Worm (Caenorhabditis elegans) whole organism, late embryonic: ENCODE measurements around the gene Y116F11B.17.

ENCODE experiments used
- K02D7.2 ChIP-seq: sonication (generic microtip); optimal IDR thresholded peaks from 2 replicates; lab custom pipeline; 2017; ENCODE audit warnings: mild to moderate bottlenecking, missing genetic modification characterization, missing compliant biosample characterization
- K09A11.1 ChIP-seq: sonication (generic microtip); optimal IDR thresholded peaks from 2 replicates; lab custom pipeline; 2017; ENCODE audit warnings: antibody characterized with exemption, mild to moderate bottlenecking, missing genetic modification characterization, missing compliant biosample characterization; ENCODE audit not compliant: insufficient read depth
- ahr-1 ChIP-seq: sonication (generic microtip); optimal IDR thresholded peaks from 2 replicates; lab custom pipeline; 2016; ENCODE audit warnings: missing genetic modification characterization, missing compliant biosample characterization
- ceh-14 ChIP-seq: sonication (generic microtip); optimal IDR thresholded peaks from 2 replicates; lab custom pipeline; 2016; ENCODE audit warnings: missing genotype, missing genetic modification characterization, missing compliant biosample characterization
- ceh-18 ChIP-seq: sonication (generic microtip); optimal IDR thresholded peaks from 2 replicates; lab custom pipeline; 2016; ENCODE audit warnings: missing genetic modification characterization, missing compliant biosample characterization
- ceh-19 ChIP-seq: fragments of 200-800 bp; sonication (Bioruptor generic); optimal IDR thresholded peaks from 2 replicates; lab custom pipeline; 2018; ENCODE audit warnings: mild to moderate bottlenecking, missing genetic modification characterization, missing compliant biosample characterization
- ceh-22 ChIP-seq: sonication (generic microtip); optimal IDR thresholded peaks from 2 replicates; lab custom pipeline; 2017; ENCODE audit warnings: missing biosample characterization, missing genetic modification characterization
- ceh-24 ChIP-seq: sonication (generic microtip); optimal IDR thresholded peaks from 2 replicates; lab custom pipeline; 2016; ENCODE audit warnings: mild to moderate bottlenecking, missing genetic modification characterization, missing compliant biosample characterization
- ceh-30 ChIP-seq: fragments of 150-350 bp; optimal IDR thresholded peaks from 2 replicates; lab custom pipeline; 2014; ENCODE audit warnings: missing biosample characterization, missing genetic modification characterization
- ceh-31 ChIP-seq: sonication (generic microtip); optimal IDR thresholded peaks from 2 replicates; lab custom pipeline; 2016; ENCODE audit warnings: missing genetic modification characterization, missing compliant biosample characterization
- ceh-34 ChIP-seq: sonication (generic microtip); optimal IDR thresholded peaks from 2 replicates; lab custom pipeline; 2016; ENCODE audit warnings: mild to moderate bottlenecking, missing genetic modification characterization, missing compliant biosample characterization
- ceh-45 ChIP-seq: fragments of 200-800 bp; sonication (Bioruptor generic); IDR thresholded peaks from 2 replicates; pipeline ENCODE4 v1.3.6; 2022; ENCODE audit warnings: missing genetic modification reagents, missing genetic modification characterization, missing compliant biosample characterization
- dmd-4 ChIP-seq: sonication (generic microtip); optimal IDR thresholded peaks from 2 replicates; lab custom pipeline; 2016; ENCODE audit warnings: borderline replicate concordance, missing genetic modification characterization, missing compliant biosample characterization
- dve-1 ChIP-seq: sonication (generic microtip); optimal IDR thresholded peaks from 2 replicates; lab custom pipeline; 2017; ENCODE audit warnings: antibody characterized with exemption, mild to moderate bottlenecking, missing genetic modification characterization, missing compliant biosample characterization
- elt-2 ChIP-seq: sonication (generic microtip); optimal IDR thresholded peaks from 2 replicates; lab custom pipeline; 2016; ENCODE audit warnings: missing genetic modification reagents, missing genetic modification characterization, missing compliant biosample characterization
- fax-1 ChIP-seq: sonication (generic microtip); optimal IDR thresholded peaks from 2 replicates; lab custom pipeline; 2016; ENCODE audit warnings: missing genotype, missing genetic modification characterization, missing compliant biosample characterization
- fkh-10 ChIP-seq: fragments of 150-350 bp; optimal IDR thresholded peaks from 2 replicates; lab custom pipeline; 2014; ENCODE audit warnings: missing biosample characterization, missing genetic modification reagents, missing genetic modification characterization
- fkh-6 ChIP-seq: sonication (generic microtip); optimal IDR thresholded peaks from 2 replicates; lab custom pipeline; 2016; ENCODE audit warnings: missing genetic modification characterization, missing compliant biosample characterization
- hlh-15 ChIP-seq: sonication (generic microtip); optimal IDR thresholded peaks from 2 replicates; lab custom pipeline; 2016; ENCODE audit warnings: missing genetic modification characterization, missing compliant biosample characterization
- hlh-30 ChIP-seq: sonication (generic microtip); optimal IDR thresholded peaks from 2 replicates; lab custom pipeline; 2017; ENCODE audit warnings: antibody characterized with exemption, missing genetic modification characterization, missing compliant biosample characterization; ENCODE audit not compliant: insufficient read depth
- hlh-6 ChIP-seq: sonication (generic microtip); optimal IDR thresholded peaks from 2 replicates; lab custom pipeline; 2016; ENCODE audit warnings: missing genotype, missing genetic modification characterization, missing compliant biosample characterization
- lim-6 ChIP-seq: sonication (generic microtip); optimal IDR thresholded peaks from 2 replicates; lab custom pipeline; 2016; ENCODE audit warnings: missing genetic modification characterization, missing compliant biosample characterization
- lin-11 ChIP-seq: fragments of 200-800 bp; sonication (Bioruptor generic); optimal IDR thresholded peaks from 2 replicates; lab custom pipeline; 2018; ENCODE audit warnings: mild to moderate bottlenecking, missing genetic modification characterization, missing compliant biosample characterization
- nfya-1 ChIP-seq: sonication (generic microtip); optimal IDR thresholded peaks from 2 replicates; lab custom pipeline; 2017; ENCODE audit warnings: missing genetic modification characterization, mild to moderate bottlenecking, missing compliant biosample characterization, antibody characterized with exemption, moderate library complexity
- nhr-11 ChIP-seq: fragments of 150-350 bp; optimal IDR thresholded peaks from 2 replicates; lab custom pipeline; 2014; ENCODE audit warnings: missing biosample characterization, missing genetic modification characterization
- odd-2 ChIP-seq: sonication (generic microtip); optimal IDR thresholded peaks from 2 replicates; lab custom pipeline; 2017; ENCODE audit warnings: antibody characterized with exemption, mild to moderate bottlenecking, missing genetic modification characterization, missing compliant biosample characterization
- pag-3 ChIP-seq: sonication (generic microtip); optimal IDR thresholded peaks from 2 replicates; lab custom pipeline; 2016; ENCODE audit warnings: missing compliant biosample characterization, missing genetic modification characterization, borderline replicate concordance
- pha-2 ChIP-seq: sonication (generic microtip); optimal IDR thresholded peaks from 2 replicates; lab custom pipeline; 2017; ENCODE audit warnings: mild to moderate bottlenecking, missing genetic modification characterization, missing compliant biosample characterization
- pha-4 ChIP-seq: fragments of 150-350 bp; optimal IDR thresholded peaks from 2 replicates; lab custom pipeline; 2018; ENCODE audit warnings: missing biosample characterization, missing genetic modification reagents, missing genetic modification characterization
- pqm-1 ChIP-seq: sonication (generic microtip); optimal IDR thresholded peaks from 2 replicates; lab custom pipeline; 2016; ENCODE audit warnings: missing genetic modification characterization, missing compliant biosample characterization
- rnt-1 ChIP-seq: sonication (generic microtip); optimal IDR thresholded peaks from 2 replicates; lab custom pipeline; 2016; ENCODE audit warnings: missing genetic modification characterization, missing compliant biosample characterization
- sox-2 ChIP-seq: fragments of 200-800 bp; sonication (Bioruptor generic); IDR thresholded peaks from 2 replicates; pipeline ENCODE4 v1.3.6; 2022; ENCODE audit warnings: missing genetic modification reagents, missing genetic modification characterization, missing compliant biosample characterization
- syd-9 ChIP-seq: sonication (generic microtip); optimal IDR thresholded peaks from 2 replicates; lab custom pipeline; 2016; ENCODE audit warnings: mild to moderate bottlenecking, missing genetic modification characterization, moderate library complexity, missing compliant biosample characterization
- tbx-7 ChIP-seq: sonication (generic microtip); optimal IDR thresholded peaks from 2 replicates; lab custom pipeline; 2016; ENCODE audit warnings: missing genotype, missing genetic modification characterization, missing compliant biosample characterization
- ttx-3 ChIP-seq: sonication (generic microtip); optimal IDR thresholded peaks from 2 replicates; lab custom pipeline; 2016; ENCODE audit warnings: missing genetic modification reagents, missing genetic modification characterization, missing compliant biosample characterization
- unc-3 ChIP-seq, 2 experiments: fragments of 200-800 bp in 1 of 2; sonication (Bioruptor generic) in 1 of 2; sonication (generic microtip) in 1 of 2; conservative IDR thresholded peaks in 1 of 2; optimal IDR thresholded peaks in 1 of 2; 2 replicates each; pipeline versions ENCODE4 v1.3.6 to Lab custom; 2016 to 2022; ENCODE audit warnings: missing compliant biosample characterization in 2 of 2, missing genetic modification characterization in 2 of 2, missing genetic modification reagents in 1 of 2
- unc-55 ChIP-seq: sonication (generic microtip); optimal IDR thresholded peaks from 2 replicates; lab custom pipeline; 2017; ENCODE audit warnings: missing biosample characterization, missing genetic modification reagents, missing genetic modification characterization
- unc-86 ChIP-seq: sonication (generic microtip); optimal IDR thresholded peaks from 2 replicates; lab custom pipeline; 2016; ENCODE audit warnings: missing genetic modification characterization, missing compliant biosample characterization
- ztf-16 ChIP-seq: sonication (generic microtip); optimal IDR thresholded peaks from 2 replicates; lab custom pipeline; 2017; ENCODE audit warnings: missing genetic modification characterization, missing compliant biosample characterization

Y116F11B.17 gene

DNA sequence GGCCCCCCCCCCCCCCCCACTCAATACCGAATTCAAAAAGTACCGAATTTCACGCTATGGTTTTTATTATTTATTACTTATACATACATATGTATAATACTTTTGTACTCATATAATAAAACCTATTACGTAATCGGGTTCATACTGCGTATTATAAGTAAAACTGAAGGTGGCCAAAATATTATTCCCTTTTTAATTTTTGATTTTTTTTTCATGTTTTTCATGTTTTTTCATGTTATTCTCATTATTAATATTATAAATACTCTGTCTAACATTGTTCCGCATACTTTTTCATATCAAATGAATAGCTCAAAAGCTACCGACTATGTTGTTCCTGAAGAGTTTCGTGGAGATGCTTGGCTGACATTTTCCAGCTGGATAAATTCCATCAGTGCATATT is 14.1 kb upstream of the Y116F11B.17 start, which contains the start of gene srw-38:
srw-38 (plus strand) TSS at position 301 of the 400 bp plus-strand sequence.
- TF ChIP-seq fkh-10, result no peak
- TF ChIP-seq nhr-11 (tag; lab: Kevin White, UChicago), result no peak
- TF ChIP-seq pag-3, result no peak
- no peak for TF ChIP-seq hlh-6 (tag; lab: Kevin White, UChicago)
- TF ChIP-seq ztf-16 (tag; lab: Kevin White, UChicago), result no peak
- TF ChIP-seq tbx-7 (tag; lab: Kevin White, UChicago), result no peak
- no peak for TF ChIP-seq pha-4 (tag; lab: Kevin White, UChicago)
- no peak for TF ChIP-seq elt-2 (tag; lab: Kevin White, UChicago)
- TF ChIP-seq hlh-15 (tag; lab: Kevin White, UChicago), result no peak
- TF ChIP-seq rnt-1, result no peak
- no peak for TF ChIP-seq ceh-14 (tag; lab: Kevin White, UChicago)
- no peak for TF ChIP-seq pqm-1 (tag; lab: Kevin White, UChicago)
- TF ChIP-seq ttx-3, result no peak
- no peak for TF ChIP-seq lim-6
- no peak for TF ChIP-seq ceh-45
- TF ChIP-seq ahr-1 (tag; lab: Kevin White, UChicago), result no peak
- no peak for TF ChIP-seq K09A11.1 (tag; lab: Kevin White, UChicago)
- TF ChIP-seq hlh-30 (tag; lab: Kevin White, UChicago), result no peak
- TF ChIP-seq ceh-31 (tag; lab: Kevin White, UChicago), result no peak

DNA sequence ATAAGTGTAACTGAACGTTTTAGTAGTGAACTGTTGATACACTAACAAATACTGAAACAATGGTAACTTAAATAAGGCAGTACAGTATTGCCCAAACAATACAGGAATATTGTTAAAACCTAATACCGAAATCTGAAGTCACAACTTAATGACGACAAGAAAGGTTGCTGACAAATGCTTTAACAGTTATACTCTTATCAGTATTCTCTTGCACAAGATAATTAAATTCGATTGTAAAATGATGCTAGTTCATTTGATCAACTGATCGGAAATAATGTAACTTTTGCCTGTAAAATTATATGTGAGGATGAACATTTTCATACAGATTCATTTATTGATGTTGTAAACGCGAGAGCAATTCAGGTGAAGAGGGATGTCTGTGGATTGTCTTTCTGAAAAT is 9.6 kb upstream of the Y116F11B.17 start:
- TF ChIP-seq K02D7.2 (tag; lab: Kevin White, UChicago) (no peak), hlh-15 (tag; lab: Kevin White, UChicago) (no peak), sox-2 (GFP tag; lab: Robert Waterston, UW) (no peak), ceh-18 (tag; lab: Kevin White, UChicago) (no peak), syd-9 (tag; lab: Kevin White, UChicago) (no peak), unc-86 (tag; lab: Kevin White, UChicago) (no peak), ceh-24 (tag; lab: Kevin White, UChicago) (no peak), pha-2 (tag; lab: Kevin White, UChicago) (no peak), fax-1 (tag; lab: Kevin White, UChicago) (no peak), dmd-4 (no peak), ceh-30 (tag; lab: Kevin White, UChicago) (no peak), ceh-34 (no peak), ceh-19 (GFP tag; lab: Kevin White, UChicago) (no peak), lin-11 (tag; lab: Kevin White, UChicago) (no peak), unc-3 (GFP tag; conservative IDR thresholded peaks at IDR 0.05; lab: Robert Waterston, UW) (no peak), unc-3 (tag; optimal IDR thresholded peaks at IDR 0.05; lab: Kevin White, UChicago) (no peak), pha-4 (tag; lab: Kevin White, UChicago) (no peak), elt-2 (tag; lab: Kevin White, UChicago) (no peak)

DNA sequence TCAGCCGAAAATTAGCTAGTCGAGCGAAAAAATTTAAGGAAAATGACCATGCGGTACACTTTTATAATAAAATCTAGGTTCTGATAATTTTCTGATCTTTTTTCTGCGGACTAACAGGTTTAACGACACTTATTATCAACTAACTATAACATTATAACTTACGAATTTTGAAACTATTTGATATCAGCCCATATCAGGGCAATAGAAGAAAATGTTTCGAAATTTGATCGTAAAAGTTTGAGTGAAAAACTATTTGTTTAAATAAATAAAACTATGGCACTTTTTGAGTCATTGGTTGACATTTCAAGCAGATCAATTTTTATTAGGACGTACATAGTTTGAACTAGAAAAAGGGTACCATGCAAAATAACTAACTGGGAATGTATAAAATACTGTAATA is 8.8 kb upstream of the Y116F11B.17 start, which contains the start of gene pcp-4:
pcp-4 (minus strand) TSS at position 197 of the 400 bp plus-strand sequence.
- TF ChIP-seq fkh-10 (no peak), dve-1 (tag; lab: Kevin White, UChicago) (no peak), unc-55 (no peak), ttx-3 (no peak), fkh-6 (tag; lab: Kevin White, UChicago) (no peak), odd-2 (tag; lab: Kevin White, UChicago) (no peak), nfya-1 (no peak), ceh-22 (no peak), ceh-24 (tag; lab: Kevin White, UChicago) (no peak), pha-4 (tag; lab: Kevin White, UChicago) (no peak)
